Fruit fly (Drosophila melanogaster): ENCODE data around the gene Atg17.

Gene Atg17

DNA sequence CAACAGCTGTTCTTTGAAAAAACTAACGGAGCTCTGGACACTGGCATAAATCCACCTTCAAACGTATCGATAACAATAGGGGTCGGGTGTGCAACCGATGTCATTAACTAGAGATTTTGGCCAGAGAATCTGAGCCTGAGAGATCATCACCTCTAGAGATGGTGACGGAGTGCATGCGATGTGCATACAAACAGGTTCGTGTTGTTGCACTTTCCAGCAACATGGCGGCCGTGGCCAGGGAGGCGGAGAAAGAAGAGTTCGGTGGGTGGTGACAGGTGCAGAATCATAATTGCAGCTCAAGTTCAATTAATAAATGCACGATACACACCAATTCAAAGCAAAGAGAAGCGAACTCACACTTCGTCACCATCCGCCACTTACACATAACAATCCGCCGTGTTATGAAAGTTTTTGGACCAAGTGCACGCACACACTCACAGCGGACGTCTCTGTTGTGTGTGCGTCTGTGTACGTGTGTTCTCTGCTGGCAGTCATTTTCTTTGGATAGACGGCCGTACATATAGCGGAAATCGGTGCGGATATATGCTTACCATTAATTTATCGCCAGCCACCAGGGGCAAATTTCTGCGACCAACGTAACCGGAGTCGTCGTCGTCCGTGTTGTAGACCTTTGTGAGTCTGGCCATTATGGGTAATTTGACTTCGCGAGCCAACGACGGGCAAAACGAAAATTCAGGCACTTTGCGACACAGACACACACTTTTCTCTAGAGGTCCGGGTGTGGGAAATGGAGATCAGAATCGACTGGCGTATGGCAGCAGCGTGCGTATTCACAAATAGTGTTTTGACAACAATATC lies 10.3 kb upstream of the Atg17 start (continued):
- TF ChIP-seq scrt (GFP tag; optimal IDR thresholded peaks at IDR 0.05) (no peak), CG15073 (GFP tag; optimal IDR thresholded peaks at IDR 0.05) (no peak), tll (GFP tag; optimal IDR thresholded peaks at IDR 0.05) (no peak), dysf (GFP tag; IDR thresholded peaks at IDR 0.05) (peak; percentile 43; the same call in 1 of the 3 replicates), ken (GFP tag; IDR thresholded peaks at IDR 0.05) (0 out of 3 replicates have a peak, but pooled peaks have one; percentile 10), dmrt11E (tag; optimal IDR thresholded peaks at IDR 0.05) (no peak), MESR4 (GFP tag; optimal IDR thresholded peaks at IDR 0.05) (peak; percentile 84), hbn (GFP tag; IDR thresholded peaks at IDR 0.05; ENCODE audit: partially characterized antibody) (no peak), peb (GFP tag; IDR thresholded peaks at IDR 0.05) (no peak), nerfin-1 (tag; optimal IDR thresholded peaks at IDR 0.05) (no peak), bsh (GFP tag; optimal IDR thresholded peaks at IDR 0.05) (no peak), CG18619 (GFP tag; optimal IDR thresholded peaks at IDR 0.05) (no peak), ttk (GFP tag; IDR thresholded peaks at IDR 0.05) (0 out of 2 replicates have a peak, but pooled peaks have one; percentile 10), pfk (GFP tag; optimal IDR thresholded peaks at IDR 0.05) (no peak), CG7987 (GFP tag; optimal IDR thresholded peaks at IDR 0.05) (no peak), salm (tag; optimal IDR thresholded peaks at IDR 0.05) (no peak), YL-1 (GFP tag; optimal IDR thresholded peaks at IDR 0.05) (peak; percentile 76), sens (GFP tag) (peak; percentile 60), ato (GFP tag; IDR thresholded peaks at IDR 0.05; ENCODE audit: partially characterized antibody) (no peak), CG17361 (GFP tag; IDR thresholded peaks at IDR 0.05) (0 out of 3 replicates have a peak, but pooled peaks have one; percentile 16), repo (GFP tag; optimal IDR thresholded peaks at IDR 0.05) (no peak), Vsx1 (GFP tag; optimal IDR thresholded peaks at IDR 0.05) (no peak), NC2β (GFP tag; optimal IDR thresholded peaks at IDR 0.05) (no peak), lmd (GFP tag; IDR thresholded peaks at IDR 0.05) (0 out of 2 replicates have a peak, but pooled peaks have one; percentile 4), Abd-B (GFP tag; optimal IDR thresholded peaks at IDR 0.05) (no peak), lab (GFP tag; optimal IDR thresholded peaks at IDR 0.05) (no peak), crp (GFP tag; optimal IDR thresholded peaks at IDR 0.05) (peak in 1 of 2 experiments; percentile 20), CG1647 (GFP tag; optimal IDR thresholded peaks at IDR 0.05) (no peak), Gug (GFP tag; IDR thresholded peaks at IDR 0.05) (peak; percentile 19; the same call in 1 of the 4 replicates), CG3407 (GFP tag; optimal IDR thresholded peaks at IDR 0.05) (no peak), CG13296 (GFP tag; optimal IDR thresholded peaks at IDR 0.05) (peak; percentile 12), dati (GFP tag; IDR thresholded peaks at IDR 0.05) (no peak), prd (optimal IDR thresholded peaks at IDR 0.05) (no peak), prd (GFP tag; IDR thresholded peaks at IDR 0.05) (peak; percentile 15; the same call in 1 of the 3 replicates), her (GFP tag; optimal IDR thresholded peaks at IDR 0.05) (no peak), CG8388 (GFP tag; optimal IDR thresholded peaks at IDR 0.05) (no peak), en (GFP tag; optimal IDR thresholded peaks at IDR 0.05) (no peak), CG11093 (GFP tag; IDR thresholded peaks at IDR 0.05) (no peak), Fer1 (GFP tag; optimal IDR thresholded peaks at IDR 0.05) (peak; percentile 6), pum (GFP tag; optimal IDR thresholded peaks at IDR 0.05) (no peak), Spps (tag; optimal IDR thresholded peaks at IDR 0.05) (no peak), Bdp1 (GFP tag; optimal IDR thresholded peaks at IDR 0.05) (no peak), vvl (GFP tag; IDR thresholded peaks at IDR 0.05) (peak; percentile 31; the same call in 1 of the 2 replicates), CG14441 (GFP tag; IDR thresholded peaks at IDR 0.05) (no peak), CG6272 (GFP tag; IDR thresholded peaks at IDR 0.05) (no peak), Neu2 (GFP tag; optimal IDR thresholded peaks at IDR 0.05; ENCODE audit: borderline replicate concordance) (peak; percentile 79), CHES-1-like (GFP tag; optimal IDR thresholded peaks at IDR 0.05) (no peak), CG18011 (GFP tag; optimal IDR thresholded peaks at IDR 0.05) (peak; percentile 2)
